Fruit fly (Drosophila melanogaster) whole organism, adult: ENCODE data around the gene fend.

Experiments
- CG14711 ChIP-seq: fragments of 200-800 bp; sonication (Bioruptor generic); optimal IDR thresholded peaks from 2 replicates; lab custom pipeline; 2018; ENCODE audit warnings: missing biosample characterization, mild to moderate bottlenecking, missing genetic modification characterization, moderate library complexity
- CG33017 ChIP-seq: fragments of 200-800 bp; sonication (Bioruptor generic); optimal IDR thresholded peaks from 2 replicates; lab custom pipeline; 2018; ENCODE audit warnings: missing biosample characterization, mild to moderate bottlenecking, missing genetic modification characterization, moderate library complexity
- CG7101 ChIP-seq: fragments of 200-800 bp; sonication (Bioruptor generic); optimal IDR thresholded peaks from 2 replicates; lab custom pipeline; 2018; ENCODE audit warnings: missing biosample characterization, mild to moderate bottlenecking, missing genetic modification characterization, moderate library complexity
- cic ChIP-seq: fragments of 200-800 bp; sonication (Bioruptor generic); optimal IDR thresholded peaks from 2 replicates; lab custom pipeline; 2017; ENCODE audit warnings: missing biosample characterization, mild to moderate bottlenecking, missing genetic modification characterization, moderate library complexity
- kay ChIP-seq: fragments of 200-800 bp; sonication (Bioruptor generic); peaks from one replicate; lab custom pipeline; 2016; ENCODE audit warnings: missing biosample characterization, missing genetic modification characterization, borderline replicate concordance
- tj ChIP-seq: fragments of 200-800 bp; sonication (Bioruptor generic); optimal IDR thresholded peaks from 3 replicates; lab custom pipeline; 2017; ENCODE audit warnings: missing biosample characterization, mild to moderate bottlenecking, missing genetic modification characterization, moderate library complexity

- TF ChIP-seq CG7101 (no peak), CG14711 (no peak), cic (GFP tag; lab: Kevin White, UChicago) (no peak), kay (GFP tag; lab: Kevin White, UChicago) (no peak), CG33017 (tag; lab: Kevin White, UChicago) (no peak), tj (no peak)
Observed at dm6 chrX:9130243-9130642, 4.7 kb downstream of the fend start.
